Worm (Caenorhabditis elegans) whole organism, L1 larva: ENCODE results near the gene clec-150.

ENCODE experiments used
- C04F5.9 ChIP-seq: sonication (generic microtip); optimal IDR thresholded peaks from 2 replicates; lab custom pipeline; 2016; ENCODE audit warnings: missing genetic modification characterization, missing compliant biosample characterization
- C16A3.4 ChIP-seq: fragments of 150-350 bp; optimal IDR thresholded peaks from 2 replicates; lab custom pipeline; 2014; ENCODE audit warnings: missing biosample characterization, missing genetic modification characterization
- C34B4.2 ChIP-seq: sonication (generic microtip); optimal IDR thresholded peaks from 2 replicates; lab custom pipeline; 2017; ENCODE audit warnings: mild to moderate bottlenecking, missing genetic modification characterization, missing compliant biosample characterization
- Y116A8C.19 ChIP-seq: sonication (generic microtip); optimal IDR thresholded peaks from 2 replicates; lab custom pipeline; 2016; ENCODE audit warnings: missing compliant biosample characterization, missing genetic modification characterization, borderline replicate concordance
- aha-1 ChIP-seq: fragments of 150-350 bp; optimal IDR thresholded peaks from 2 replicates; lab custom pipeline; 2014; ENCODE audit warnings: missing biosample characterization, missing genetic modification characterization
- blmp-1 ChIP-seq: fragments of 150-350 bp; optimal IDR thresholded peaks from 2 replicates; lab custom pipeline; 2014; ENCODE audit warnings: missing biosample characterization, missing genetic modification characterization
- ceh-82 ChIP-seq, 3 experiments: fragments of 150-350 bp in 1 of 3; sonication (generic microtip) in 2 of 3; optimal IDR thresholded peaks; 2 replicates each; lab custom pipeline; 2014 to 2017; ENCODE audit warnings: missing biosample characterization in 3 of 3, missing genetic modification characterization in 3 of 3
- ceh-90 ChIP-seq: sonication (generic microtip); optimal IDR thresholded peaks from 2 replicates; lab custom pipeline; 2016; ENCODE audit warnings: missing genetic modification characterization, missing compliant biosample characterization
- ces-1 ChIP-seq: fragments of 150-350 bp; optimal IDR thresholded peaks from 2 replicates; lab custom pipeline; 2014; ENCODE audit warnings: missing biosample characterization, missing genetic modification reagents, missing genetic modification characterization
- dpl-1 ChIP-seq, 3 experiments: fragments of 150-350 bp in 2 of 3; sonication (generic microtip) in 1 of 3; optimal IDR thresholded peaks; 2 replicates each; lab custom pipeline; 2014 to 2017; ENCODE audit warnings: missing biosample characterization in 3 of 3, missing genetic modification characterization in 3 of 3, missing genetic modification reagents in 3 of 3
- efl-1 ChIP-seq, 4 experiments: fragments of 150-350 bp; optimal IDR thresholded peaks in 3 of 4; peaks in 1 of 4; 1 replicate in 1 of 4; 2 replicates in 3 of 4; lab custom pipeline; 2014; ENCODE audit warnings: missing biosample characterization in 2 of 4, missing genetic modification characterization in 2 of 4, missing genetic modification reagents in 2 of 4
- efl-3 ChIP-seq: fragments of 200-800 bp; sonication (Bioruptor generic); optimal IDR thresholded peaks from 2 replicates; lab custom pipeline; 2018; ENCODE audit warnings: mild to moderate bottlenecking, missing genetic modification characterization, missing compliant biosample characterization
- egl-13 ChIP-seq: sonication (generic microtip); optimal IDR thresholded peaks from 2 replicates; lab custom pipeline; 2016; ENCODE audit warnings: missing genotype, missing genetic modification reagents, missing genetic modification characterization, missing compliant biosample characterization
- ets-5 ChIP-seq: fragments of 200-800 bp; sonication (Bioruptor generic); IDR thresholded peaks from 2 replicates; pipeline ENCODE4 v1.3.6; 2022; ENCODE audit warnings: missing genetic modification characterization, missing compliant biosample characterization
- fkh-10 ChIP-seq: sonication (generic microtip); optimal IDR thresholded peaks from 2 replicates; lab custom pipeline; 2017; ENCODE audit warnings: missing biosample characterization, missing genetic modification reagents, missing genetic modification characterization
- fkh-4 ChIP-seq: sonication (generic microtip); optimal IDR thresholded peaks from 2 replicates; lab custom pipeline; 2016; ENCODE audit warnings: missing compliant biosample characterization, missing genetic modification characterization, borderline replicate concordance
- hlh-4 ChIP-seq: sonication (generic microtip); optimal IDR thresholded peaks from 2 replicates; lab custom pipeline; 2016; ENCODE audit warnings: mild to moderate bottlenecking, missing genetic modification characterization, missing compliant biosample characterization
- isw-1 ChIP-seq: fragments of 200-800 bp; sonication (Bioruptor generic); IDR thresholded peaks from 2 replicates; pipeline ENCODE4 v1.3.6; 2022; ENCODE audit warnings: missing genetic modification characterization, missing compliant biosample characterization
- jun-1 ChIP-seq: fragments of 150-350 bp; optimal IDR thresholded peaks from 2 replicates; lab custom pipeline; 2014; ENCODE audit warnings: missing biosample characterization, missing genetic modification reagents, missing genetic modification characterization
- lin-14 ChIP-seq: fragments of 200-800 bp; sonication (Bioruptor generic); optimal IDR thresholded peaks from 2 replicates; lab custom pipeline; 2018; ENCODE audit warnings: mild to moderate bottlenecking, missing genetic modification characterization, moderate library complexity, missing compliant biosample characterization
- lin-15B ChIP-seq: fragments of 150-350 bp; sonication (generic microtip); optimal IDR thresholded peaks from 3 replicates; lab custom pipeline; 2014; ENCODE audit warnings: missing biosample characterization, missing genetic modification characterization
- lin-39 ChIP-seq: fragments of 150-350 bp; optimal IDR thresholded peaks from 2 replicates; lab custom pipeline; 2014; ENCODE audit warnings: missing biosample characterization, missing genetic modification reagents, missing genetic modification characterization
- lsy-2 ChIP-seq, 2 experiments: fragments of 150-350 bp; optimal IDR thresholded peaks; 2 replicates each; lab custom pipeline; 2014; ENCODE audit warnings: missing biosample characterization in 2 of 2, missing genetic modification characterization in 2 of 2
- mab-9 ChIP-seq: fragments of 200-800 bp; sonication (Bioruptor generic); IDR thresholded peaks from 2 replicates; pipeline ENCODE4 v1.3.6; 2022; ENCODE audit warnings: missing genetic modification reagents, missing genetic modification characterization, missing compliant biosample characterization
- mdl-1 ChIP-seq, 2 experiments: fragments of 150-350 bp; optimal IDR thresholded peaks; 2 replicates each; lab custom pipeline; 2014 to 2017; ENCODE audit warnings: missing biosample characterization in 2 of 2, missing genetic modification characterization in 2 of 2, inconsistent platforms in 1 of 2
- mef-2 ChIP-seq: fragments of 150-350 bp; optimal IDR thresholded peaks from 2 replicates; lab custom pipeline; 2014; ENCODE audit warnings: missing biosample characterization, missing genetic modification characterization
- mep-1 ChIP-seq: fragments of 150-350 bp; optimal IDR thresholded peaks from 2 replicates; lab custom pipeline; 2014; ENCODE audit warnings: missing biosample characterization, missing genetic modification characterization
- nhr-12 ChIP-seq: sonication (generic microtip); optimal IDR thresholded peaks from 2 replicates; lab custom pipeline; 2017; ENCODE audit warnings: missing biosample characterization, missing genetic modification characterization
- nhr-19 ChIP-seq: fragments of 200-800 bp; sonication (Bioruptor generic); conservative IDR thresholded peaks from 2 replicates; pipeline ENCODE4 v1.3.6; 2022; ENCODE audit warnings: missing genetic modification characterization, missing compliant biosample characterization
- nhr-237 ChIP-seq: fragments of 150-350 bp; optimal IDR thresholded peaks from 2 replicates; lab custom pipeline; 2014; ENCODE audit warnings: missing biosample characterization, missing genetic modification characterization
- nhr-47 ChIP-seq: sonication (generic microtip); optimal IDR thresholded peaks from 2 replicates; lab custom pipeline; 2016; ENCODE audit warnings: mild to moderate bottlenecking, missing genetic modification characterization, moderate library complexity, missing compliant biosample characterization
- nhr-76 ChIP-seq: sonication (generic microtip); optimal IDR thresholded peaks from 2 replicates; lab custom pipeline; 2017; ENCODE audit warnings: missing biosample characterization, missing genetic modification characterization
- nhr-84 ChIP-seq: sonication (generic microtip); optimal IDR thresholded peaks from 2 replicates; lab custom pipeline; 2017; ENCODE audit warnings: missing biosample characterization, missing genetic modification characterization
- nhr-90 ChIP-seq: sonication (generic microtip); optimal IDR thresholded peaks from 2 replicates; lab custom pipeline; 2016; ENCODE audit warnings: mild to moderate bottlenecking, missing genetic modification characterization, missing compliant biosample characterization; ENCODE audit not compliant: poor library complexity
- rnt-1 ChIP-seq: sonication (generic microtip); optimal IDR thresholded peaks from 2 replicates; lab custom pipeline; 2016; ENCODE audit warnings: mild to moderate bottlenecking, missing genetic modification characterization, moderate library complexity, missing compliant biosample characterization
- sox-4 ChIP-seq: sonication (generic microtip); optimal IDR thresholded peaks from 2 replicates; lab custom pipeline; 2016; ENCODE audit warnings: missing genetic modification characterization, missing compliant biosample characterization
- sptf-1 ChIP-seq: fragments of 150-350 bp; optimal IDR thresholded peaks from 2 replicates; lab custom pipeline; 2014; ENCODE audit warnings: missing biosample characterization, missing genetic modification characterization
- sup-37 ChIP-seq: fragments of 200-800 bp; sonication (Bioruptor generic); optimal IDR thresholded peaks from 2 replicates; lab custom pipeline; 2018; ENCODE audit warnings: mild to moderate bottlenecking, missing genetic modification characterization, missing compliant biosample characterization
- swsn-7 ChIP-seq: sonication (generic microtip); optimal IDR thresholded peaks from 2 replicates; lab custom pipeline; 2016; ENCODE audit warnings: missing genetic modification characterization, missing compliant biosample characterization
- tbx-2 ChIP-seq: sonication (generic microtip); optimal IDR thresholded peaks from 2 replicates; lab custom pipeline; 2016; ENCODE audit warnings: missing genetic modification characterization, missing compliant biosample characterization
- tlp-1 ChIP-seq: fragments of 150-350 bp; optimal IDR thresholded peaks from 2 replicates; lab custom pipeline; 2014; ENCODE audit warnings: missing biosample characterization, missing genetic modification characterization
- xbp-1 ChIP-seq: sonication (generic microtip); optimal IDR thresholded peaks from 2 replicates; lab custom pipeline; 2016; ENCODE audit warnings: missing genetic modification characterization, missing compliant biosample characterization
- zip-4 ChIP-seq: fragments of 200-800 bp; sonication (Bioruptor generic); optimal IDR thresholded peaks from 2 replicates; lab custom pipeline; 2018; ENCODE audit warnings: mild to moderate bottlenecking, missing genetic modification characterization, moderate library complexity, missing compliant biosample characterization
- ztf-4 ChIP-seq: fragments of 150-350 bp; optimal IDR thresholded peaks from 2 replicates; lab custom pipeline; 2014; ENCODE audit warnings: missing biosample characterization, missing genetic modification characterization

Gene clec-150

DNA sequence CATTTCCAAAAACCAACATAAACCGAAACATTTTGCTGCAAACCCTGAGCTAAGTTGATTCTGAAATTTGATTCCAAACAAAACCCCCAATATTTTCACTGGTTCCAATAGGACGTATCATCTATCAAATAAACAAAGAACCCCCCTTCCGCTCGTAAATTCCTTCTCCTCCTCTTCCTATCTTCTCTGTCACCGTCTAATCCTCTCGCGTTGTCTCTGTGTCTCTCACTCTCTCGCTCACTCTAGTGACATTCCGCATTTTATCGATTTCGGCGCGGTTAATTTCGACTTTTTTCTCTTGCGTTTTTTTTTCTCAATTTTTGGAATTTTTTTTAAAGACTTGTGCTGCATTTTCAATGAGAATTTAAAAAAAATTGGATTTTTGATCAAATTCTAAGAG, 20.5 kb upstream of the clec-150 start (continued):
- TF ChIP-seq rnt-1: peak; percentile 60
- peak; percentile 16 for TF ChIP-seq C16A3.4
- TF ChIP-seq lsy-2 (tag; optimal IDR thresholded peaks at IDR 0.05; lab: Kevin White, UChicago): peak; percentile 20 to 64
- no peak for TF ChIP-seq egl-13
- TF ChIP-seq xbp-1 (tag; lab: Kevin White, UChicago): peak; percentile 8
- no peak for TF ChIP-seq isw-1
- no peak for TF ChIP-seq ets-5 (GFP tag; lab: Robert Waterston, UW)
- TF ChIP-seq lin-39 (tag; lab: Kevin White, UChicago): no peak
- TF ChIP-seq hlh-4 (tag; lab: Kevin White, UChicago): no peak
- TF ChIP-seq zip-4: no peak

ce11 chrIII:982961-983360, 19.5 kb upstream of the clec-150 start, which contains the start of gene tbc-10:
Gene tbc-10, plus strand, starts transcription at chrIII:983261.
- TF ChIP-seq sptf-1 (tag; lab: Kevin White, UChicago): no peak

ce11 chrIII:989558-989957, 12.9 kb upstream of the clec-150 start:
- TF ChIP-seq dpl-1 (GFP tag; optimal IDR thresholded peaks at IDR 0.05; lab: Kevin White, UChicago) (peak in 1 of 3 experiments; percentile 5), fkh-10 (peak; percentile 68), nhr-47 (tag; lab: Kevin White, UChicago) (no peak), blmp-1 (no peak), ces-1 (GFP tag; lab: Kevin White, UChicago) (peak; percentile 79), nhr-19 (GFP tag; lab: Robert Waterston, UW) (no peak), lin-14 (peak; percentile 72), mef-2 (no peak), sox-4 (tag; lab: Kevin White, UChicago) (no peak), sup-37 (no peak)
- TF ChIP-seq, all 84 proteins: peak for 4

- TF ChIP-seq lin-39 (tag; lab: Kevin White, UChicago) (no peak), ceh-82 (tag; optimal IDR thresholded peaks at IDR 0.05; lab: Kevin White, UChicago) (no peak), nhr-90 (tag; lab: Kevin White, UChicago) (no peak), tlp-1 (tag; lab: Kevin White, UChicago) (no peak), efl-3 (GFP tag; lab: Kevin White, UChicago) (no peak), zip-4 (no peak), isw-1 (no peak), nhr-76 (tag; lab: Kevin White, UChicago) (no peak), mab-9 (GFP tag; lab: Robert Waterston, UW) (no peak)
Measured at ce11 chrIII:991581-991980, 10.9 kb upstream of the clec-150 start, which contains the start of gene trp-2. Gene trp-2, plus strand, starts transcription at chrIII:991881.

- TF ChIP-seq tbx-2 (tag; lab: Kevin White, UChicago) (no peak), C34B4.2 (tag; lab: Kevin White, UChicago) (no peak), jun-1 (no peak), mdl-1 (tag; optimal IDR thresholded peaks at IDR 0.05; lab: Kevin White, UChicago) (no peak), Y116A8C.19 (tag; lab: Kevin White, UChicago) (no peak), nhr-237 (tag; lab: Kevin White, UChicago) (no peak), nhr-84 (tag; lab: Kevin White, UChicago) (no peak), C04F5.9 (tag; lab: Kevin White, UChicago) (no peak), ztf-4 (tag; lab: Kevin White, UChicago) (no peak), sptf-1 (tag; lab: Kevin White, UChicago) (no peak), nhr-12 (tag; lab: Kevin White, UChicago) (no peak), aha-1 (tag; lab: Kevin White, UChicago) (no peak), efl-1 (optimal IDR thresholded peaks at IDR 0.05; lab: Kevin White, UChicago) (no peak), efl-1 (GFP tag; optimal IDR thresholded peaks at IDR 0.05 in 1 of 2; lab: Kevin White, UChicago) (no peak), ets-5 (GFP tag; lab: Robert Waterston, UW) (no peak), mep-1 (tag; lab: Kevin White, UChicago) (no peak), fkh-4 (tag; lab: Kevin White, UChicago) (no peak), ceh-90 (tag; lab: Kevin White, UChicago) (no peak), swsn-7 (tag; lab: Kevin White, UChicago) (no peak), lin-15B (tag; lab: Kevin White, UChicago) (no peak), nhr-47 (tag; lab: Kevin White, UChicago) (no peak)
Measured at ce11 chrIII:996564-996963, 5.9 kb upstream of the clec-150 start.
